Fruit fly (Drosophila melanogaster) whole organism, embryonic: Measurements from ENCODE around the gene CG42578.

Experiments used
- Awh ChIP-seq: fragments of 200-800 bp; sonication (Bioruptor generic); IDR thresholded peaks from 2 replicates; pipeline ENCODE4, ENCODE4 v1.3.6; 2022; ENCODE audit warnings: missing biosample characterization, missing genetic modification characterization
- B-H2 ChIP-seq: fragments of 200-800 bp; sonication (Bioruptor generic); optimal IDR thresholded peaks from 2 replicates; lab custom pipeline; 2018; ENCODE audit warnings: missing biosample characterization, mild to moderate bottlenecking, missing genetic modification characterization
- CG10147 ChIP-seq: fragments of 200-800 bp; sonication (Bioruptor generic); optimal IDR thresholded peaks from 2 replicates; lab custom pipeline; 2019; ENCODE audit warnings: missing biosample characterization, mild to moderate bottlenecking, missing genetic modification characterization, moderate library complexity
- CG10209 ChIP-seq: fragments of 200-800 bp; sonication (Bioruptor generic); optimal IDR thresholded peaks from 3 replicates; lab custom pipeline; 2017; ENCODE audit warnings: missing biosample characterization, mild to moderate bottlenecking, missing genetic modification characterization, missing genetic modification reagents
- CG1024 ChIP-seq: fragments of 200-800 bp; sonication (Bioruptor generic); IDR thresholded peaks from 2 replicates; pipeline ENCODE4 v1.3.6; 2022; ENCODE audit warnings: missing biosample characterization, missing genetic modification characterization
- CG10543 ChIP-seq: fragments of 200-800 bp; sonication (Bioruptor generic); optimal IDR thresholded peaks from 3 replicates; lab custom pipeline; 2017; ENCODE audit warnings: missing biosample characterization, mild to moderate bottlenecking, missing genetic modification characterization, moderate library complexity
- CG12299 ChIP-seq: fragments of 200-800 bp; sonication (Bioruptor generic); optimal IDR thresholded peaks from 2 replicates; lab custom pipeline; 2018; ENCODE audit warnings: missing biosample characterization, mild to moderate bottlenecking, missing genetic modification characterization
- CG12391 ChIP-seq: fragments of 200-800 bp; sonication (Bioruptor generic); optimal IDR thresholded peaks from 3 replicates; lab custom pipeline; 2018; ENCODE audit warnings: missing biosample characterization, mild to moderate bottlenecking, missing genetic modification characterization, moderate library complexity
- CG13296 ChIP-seq: fragments of 200-800 bp; sonication (Bioruptor generic); optimal IDR thresholded peaks from 3 replicates; lab custom pipeline; 2018; ENCODE audit warnings: missing biosample characterization, mild to moderate bottlenecking, missing genetic modification characterization
- CG14667 ChIP-seq: fragments of 200-800 bp; sonication (Bioruptor generic); IDR thresholded peaks from 2 replicates; pipeline ENCODE4 v1.3.6; 2022; ENCODE audit warnings: missing biosample characterization, missing genetic modification characterization
- CG15011 ChIP-seq: fragments of 200-800 bp; sonication (Bioruptor generic); optimal IDR thresholded peaks from 3 replicates; lab custom pipeline; 2018; ENCODE audit warnings: missing biosample characterization, mild to moderate bottlenecking, missing genetic modification characterization
- CG15073 ChIP-seq: fragments of 200-800 bp; sonication (Bioruptor generic); optimal IDR thresholded peaks from 2 replicates; lab custom pipeline; 2016; ENCODE audit warnings: missing biosample characterization, missing genetic modification characterization
- CG15269 ChIP-seq: fragments of 200-800 bp; sonication (Bioruptor generic); optimal IDR thresholded peaks from 2 replicates; lab custom pipeline; 2018; ENCODE audit warnings: missing biosample characterization, mild to moderate bottlenecking, missing genetic modification characterization, moderate library complexity
- CG17359 ChIP-seq: fragments of 200-800 bp; sonication (Bioruptor generic); optimal IDR thresholded peaks from 3 replicates; lab custom pipeline; 2018; ENCODE audit warnings: missing biosample characterization, mild to moderate bottlenecking, missing genetic modification characterization, moderate library complexity
- CG17385 ChIP-seq: fragments of 200-800 bp; sonication (Bioruptor generic); optimal IDR thresholded peaks from 3 replicates; lab custom pipeline; 2018; ENCODE audit warnings: missing biosample characterization, mild to moderate bottlenecking, missing genetic modification characterization
- CG17612 ChIP-seq: fragments of 200-800 bp; sonication (Bioruptor generic); IDR thresholded peaks from 2 replicates; pipeline ENCODE4 v1.3.6; 2022; ENCODE audit warnings: missing biosample characterization, missing genetic modification characterization
- CG2120 ChIP-seq: fragments of 200-800 bp; sonication (Bioruptor generic); optimal IDR thresholded peaks from 3 replicates; lab custom pipeline; 2016; ENCODE audit warnings: missing biosample characterization, missing genetic modification characterization
- CG30431 ChIP-seq: fragments of 200-800 bp; sonication (Bioruptor generic); optimal IDR thresholded peaks from 2 replicates; lab custom pipeline; 2017; ENCODE audit warnings: missing biosample characterization, missing genetic modification characterization
- CG3163 ChIP-seq: fragments of 200-800 bp; sonication (Bioruptor generic); optimal IDR thresholded peaks from 3 replicates; lab custom pipeline; 2016; ENCODE audit warnings: missing biosample characterization, missing genetic modification characterization
- CG3995 ChIP-seq: fragments of 200-800 bp; sonication (Bioruptor generic); optimal IDR thresholded peaks from 3 replicates; lab custom pipeline; 2016; ENCODE audit warnings: missing biosample characterization, missing genetic modification characterization
- CG4424 ChIP-seq: fragments of 200-800 bp; sonication (Bioruptor generic); optimal IDR thresholded peaks from 3 replicates; lab custom pipeline; 2016; ENCODE audit warnings: missing biosample characterization, missing genetic modification characterization
- CG7556 ChIP-seq: fragments of 200-800 bp; sonication (Bioruptor generic); optimal IDR thresholded peaks from 2 replicates; lab custom pipeline; 2017; ENCODE audit warnings: missing biosample characterization, mild to moderate bottlenecking, missing genetic modification characterization
- CHES-1-like ChIP-seq: fragments of 200-800 bp; sonication (Bioruptor generic); optimal IDR thresholded peaks from 2 replicates; lab custom pipeline; 2016; ENCODE audit warnings: missing biosample characterization, missing genetic modification characterization
- Chrac-16 ChIP-seq: fragments of 200-800 bp; sonication (Bioruptor generic); optimal IDR thresholded peaks from 3 replicates; lab custom pipeline; 2016; ENCODE audit warnings: missing biosample characterization, missing genetic modification characterization
- Deaf1 ChIP-seq: fragments of 200-800 bp; optimal IDR thresholded peaks from 3 replicates; lab custom pipeline; 2019; ENCODE audit warnings: missing biosample characterization, mild to moderate bottlenecking, missing genetic modification characterization, moderate library complexity
- Dek ChIP-seq: fragments of 200-800 bp; sonication (Bioruptor generic); optimal IDR thresholded peaks from 3 replicates; lab custom pipeline; 2019; ENCODE audit warnings: missing biosample characterization, mild to moderate bottlenecking, missing genetic modification characterization, moderate library complexity
- E2f1 ChIP-seq: fragments of 200-800 bp; sonication (Bioruptor generic); IDR thresholded peaks from 2 replicates; pipeline ENCODE4 v1.3.6; 2022; ENCODE audit warnings: missing biosample characterization, missing genetic modification characterization
- Gug ChIP-seq: fragments of 200-800 bp; sonication (Bioruptor generic); IDR thresholded peaks from 4 replicates; pipeline ENCODE4 v1.3.6; 2022; ENCODE audit warnings: missing biosample characterization, missing genetic modification characterization
- Hr39 ChIP-seq: fragments of >200 bp; optimal IDR thresholded peaks from 2 replicates; lab custom pipeline; 2017
- Hr51 ChIP-seq, 2 experiments: fragments of 200-800 bp; sonication (Bioruptor generic); optimal IDR thresholded peaks; 2 replicates in 1 of 2; 3 replicates in 1 of 2; lab custom pipeline; 2016 to 2018; ENCODE audit warnings: missing biosample characterization in 2 of 2, missing genetic modification characterization in 2 of 2, mild to moderate bottlenecking in 1 of 2, moderate library complexity in 1 of 2
- Myb ChIP-seq: fragments of 200-800 bp; sonication (Bioruptor generic); optimal IDR thresholded peaks from 2 replicates; lab custom pipeline; 2016; ENCODE audit warnings: missing biosample characterization, missing genetic modification characterization
- NC2α ChIP-seq: fragments of 200-800 bp; sonication (Bioruptor generic); optimal IDR thresholded peaks from 2 replicates; lab custom pipeline; 2016; ENCODE audit warnings: missing biosample characterization, missing genetic modification characterization
- PHDP ChIP-seq: fragments of 200-800 bp; sonication (Bioruptor generic); optimal IDR thresholded peaks from 3 replicates; lab custom pipeline; 2018; ENCODE audit warnings: missing biosample characterization, mild to moderate bottlenecking, missing genetic modification characterization, moderate library complexity
- Sox102F ChIP-seq: fragments of 200-800 bp; sonication (Bioruptor generic); optimal IDR thresholded peaks from 2 replicates; lab custom pipeline; 2018; ENCODE audit warnings: missing biosample characterization, mild to moderate bottlenecking, missing genetic modification characterization, moderate library complexity
- Vsx1 ChIP-seq: fragments of 200-800 bp; sonication (Bioruptor generic); optimal IDR thresholded peaks from 2 replicates; lab custom pipeline; 2017; ENCODE audit warnings: missing biosample characterization, mild to moderate bottlenecking, missing genetic modification characterization, missing genetic modification reagents
- abd-A ChIP-seq: fragments of 200-800 bp; sonication (Bioruptor generic); optimal IDR thresholded peaks from 3 replicates; lab custom pipeline; 2019; ENCODE audit warnings: missing biosample characterization, mild to moderate bottlenecking, missing genetic modification characterization, moderate library complexity
- ash1 ChIP-seq: fragments of 200-800 bp; sonication (Bioruptor generic); optimal IDR thresholded peaks from 2 replicates; lab custom pipeline; 2018; ENCODE audit warnings: missing biosample characterization, mild to moderate bottlenecking, missing genetic modification characterization
- bcd ChIP-seq: fragments of 200-800 bp; sonication (Bioruptor generic); optimal IDR thresholded peaks from 2 replicates; lab custom pipeline; 2017; ENCODE audit warnings: missing biosample characterization, mild to moderate bottlenecking, missing genetic modification characterization
- caup ChIP-seq: fragments of 200-800 bp; sonication (Bioruptor generic); optimal IDR thresholded peaks from 3 replicates; lab custom pipeline; 2017; ENCODE audit warnings: missing biosample characterization, mild to moderate bottlenecking, missing genetic modification characterization, moderate library complexity; ENCODE audit not compliant: severe bottlenecking
- ci ChIP-seq: fragments of 200-800 bp; sonication (Bioruptor generic); IDR thresholded peaks from 3 replicates; pipeline ENCODE4 v1.3.6; 2022; ENCODE audit warnings: missing biosample characterization, missing genetic modification characterization
- ems ChIP-seq: fragments of 200-800 bp; sonication (Bioruptor generic); optimal IDR thresholded peaks from 3 replicates; lab custom pipeline; 2016; ENCODE audit warnings: missing biosample characterization, missing genetic modification characterization
- fd3F ChIP-seq: fragments of 200-800 bp; sonication (Bioruptor generic); optimal IDR thresholded peaks from 2 replicates; lab custom pipeline; 2018; ENCODE audit warnings: missing biosample characterization, mild to moderate bottlenecking, missing genetic modification characterization, moderate library complexity
- hb ChIP-seq: fragments of 200-800 bp; sonication (Bioruptor generic); IDR thresholded peaks from 3 replicates; pipeline ENCODE4 v1.3.6; 2022; ENCODE audit warnings: missing biosample characterization, missing genetic modification characterization; ENCODE audit not compliant: partially characterized antibody
- ind ChIP-seq: fragments of 200-800 bp; sonication (Bioruptor generic); optimal IDR thresholded peaks from 3 replicates; lab custom pipeline; 2016; ENCODE audit warnings: missing biosample characterization, missing genetic modification characterization
- jigr1 ChIP-seq: fragments of 200-800 bp; sonication (Bioruptor generic); IDR thresholded peaks from 3 replicates; pipeline ENCODE4 v1.3.6; 2022; ENCODE audit warnings: missing biosample characterization, missing genetic modification characterization
- lab ChIP-seq: fragments of 200-800 bp; sonication (Bioruptor generic); optimal IDR thresholded peaks from 3 replicates; lab custom pipeline; 2017; ENCODE audit warnings: missing biosample characterization, missing genetic modification characterization, mild to moderate bottlenecking, moderate library complexity, missing genetic modification reagents
- lmd ChIP-seq: fragments of 200-800 bp; sonication (Bioruptor generic); IDR thresholded peaks from 2 replicates; pipeline ENCODE4 v1.3.6; 2022; ENCODE audit warnings: missing biosample characterization, missing genetic modification characterization
- mam ChIP-seq: fragments of 200-800 bp; sonication (Bioruptor generic); optimal IDR thresholded peaks from 3 replicates; lab custom pipeline; 2016; ENCODE audit warnings: missing biosample characterization, missing genetic modification characterization
- sug ChIP-seq: fragments of 200-800 bp; optimal IDR thresholded peaks from 2 replicates; lab custom pipeline; 2019; ENCODE audit warnings: missing biosample characterization, mild to moderate bottlenecking, missing genetic modification characterization, moderate library complexity
- z ChIP-seq: fragments of 200-800 bp; sonication (Bioruptor generic); IDR thresholded peaks from 3 replicates; pipeline ENCODE4 v1.3.6; 2022; ENCODE audit warnings: missing biosample characterization, missing genetic modification characterization
- zfh2 ChIP-seq: fragments of 200-800 bp; sonication (Bioruptor generic); optimal IDR thresholded peaks from 2 replicates; lab custom pipeline; 2016; ENCODE audit warnings: missing biosample characterization, missing genetic modification characterization

CG42578 gene

dm6 chrX:20434534-20434933, 11.6 kb upstream of the CG42578 start (continued):
- no peak for TF ChIP-seq CG3995
- peak; percentile 17 for TF ChIP-seq CG10147 (GFP tag; lab: Kevin White, UChicago)
- peak; percentile 53 for TF ChIP-seq abd-A (tag; lab: Kevin White, UChicago)
- TF ChIP-seq Gug (GFP tag; lab: Robert Waterston, UW): 0 out of 4 replicates have a peak, but pooled peaks have one; percentile 16
- TF ChIP-seq ci (GFP tag; lab: Robert Waterston, UW): 0 out of 3 replicates have a peak, but pooled peaks have one; percentile 15
- TF ChIP-seq Myb (GFP tag; lab: Kevin White, UChicago): peak; percentile 0
- peak; percentile 33 for TF ChIP-seq Sox102F (GFP tag; lab: Kevin White, UChicago)
- TF ChIP-seq CG10209: peak; percentile 3
- no peak for TF ChIP-seq CG17612 (GFP tag; lab: Robert Waterston, UW)
- peak; percentile 22 for TF ChIP-seq zfh2 (GFP tag; lab: Kevin White, UChicago)
- peak; percentile 14 for TF ChIP-seq CG3163 (GFP tag; lab: Kevin White, UChicago)
- peak; percentile 37 for TF ChIP-seq CG17385 (GFP tag; lab: Kevin White, UChicago)
- TF ChIP-seq hb (GFP tag; lab: Robert Waterston, UW): no peak
- no peak for TF ChIP-seq Chrac-16 (GFP tag; lab: Kevin White, UChicago)
- TF ChIP-seq CG15073: no peak
- no peak for TF ChIP-seq z (GFP tag; lab: Robert Waterston, UW)
- no peak for TF ChIP-seq fd3F (GFP tag; lab: Kevin White, UChicago)
- no peak for TF ChIP-seq CG15011 (GFP tag; lab: Kevin White, UChicago)
- TF ChIP-seq caup (GFP tag; lab: Kevin White, UChicago): peak; percentile 29
- TF ChIP-seq Hr51 (GFP tag; optimal IDR thresholded peaks at IDR 0.05; lab: Kevin White, UChicago): peak in 1 of 2 experiments; percentile 51
- no peak for TF ChIP-seq NC2α (GFP tag; lab: Kevin White, UChicago)
- TF ChIP-seq ind (GFP tag; lab: Kevin White, UChicago): peak; percentile 15
- TF ChIP-seq CG12299 (tag; lab: Kevin White, UChicago): no peak
- TF ChIP-seq sug (tag; lab: Kevin White, UChicago): peak; percentile 27
- no peak for TF ChIP-seq E2f1
- TF ChIP-seq Vsx1 (GFP tag; lab: Kevin White, UChicago): no peak
- peak; percentile 45 for TF ChIP-seq CG13296 (GFP tag; lab: Kevin White, UChicago)
- TF ChIP-seq lab: peak; percentile 69
- peak; percentile 9 for TF ChIP-seq bcd (GFP tag; lab: Kevin White, UChicago)
- TF ChIP-seq mam: peak; percentile 38
- peak; percentile 2 for TF ChIP-seq CG4424 (GFP tag; lab: Kevin White, UChicago)
- peak; percentile 72 for TF ChIP-seq CG2120 (GFP tag; lab: Kevin White, UChicago)
- TF ChIP-seq PHDP (tag; lab: Kevin White, UChicago): peak; percentile 33
- no peak for TF ChIP-seq CG30431
- TF ChIP-seq ems (GFP tag; lab: Kevin White, UChicago): peak; percentile 11
- TF ChIP-seq CG10543 (GFP tag; lab: Kevin White, UChicago): peak; percentile 64
- peak; percentile 13 for TF ChIP-seq CG17359 (tag; lab: Kevin White, UChicago)
- TF ChIP-seq Dek (tag; lab: Kevin White, UChicago): peak; percentile 45
- TF ChIP-seq CG12391 (tag; lab: Kevin White, UChicago): peak; percentile 15
- peak; percentile 59 for TF ChIP-seq CG7556 (GFP tag; lab: Kevin White, UChicago)
- TF ChIP-seq CHES-1-like (GFP tag; lab: Kevin White, UChicago): no peak
- peak; percentile 45 for TF ChIP-seq CG15269
- no peak for TF ChIP-seq Hr39 (lab: Kevin White, UChicago)
- no peak for TF ChIP-seq Awh (GFP tag; lab: Robert Waterston, UW)
- TF ChIP-seq CG1024: no peak
- TF ChIP-seq CG14667 (GFP tag; lab: Robert Waterston, UW): no peak
- peak; percentile 45; the same call in 1 of the 2 replicates for TF ChIP-seq lmd (GFP tag; lab: Robert Waterston, UW)
- TF ChIP-seq Deaf1 (tag; lab: Kevin White, UChicago): peak; percentile 2
- TF ChIP-seq ash1 (GFP tag; lab: Kevin White, UChicago): no peak
- TF ChIP-seq B-H2: peak; percentile 12
- TF ChIP-seq jigr1 (GFP tag; lab: Robert Waterston, UW): no peak
